Fruit fly (Drosophila melanogaster) whole organism, embryonic: ENCODE data around the gene UQCR-14L.

Experiments
- ATbp ChIP-seq: fragments of 200-800 bp; sonication (Bioruptor generic); optimal IDR thresholded peaks from 2 replicates; lab custom pipeline; 2017; ENCODE audit warnings: missing biosample characterization, mild to moderate bottlenecking, missing genetic modification characterization, missing genetic modification reagents
- Asciz ChIP-seq: fragments of 200-800 bp; sonication (Bioruptor generic); optimal IDR thresholded peaks from 2 replicates; lab custom pipeline; 2017; ENCODE audit warnings: missing biosample characterization, mild to moderate bottlenecking, missing genetic modification characterization, missing genetic modification reagents
- Awh ChIP-seq: fragments of 200-800 bp; sonication (Bioruptor generic); IDR thresholded peaks from 2 replicates; pipeline ENCODE4, ENCODE4 v1.3.6; 2022; ENCODE audit warnings: missing biosample characterization, missing genetic modification characterization
- CG10147 ChIP-seq: fragments of 200-800 bp; sonication (Bioruptor generic); optimal IDR thresholded peaks from 2 replicates; lab custom pipeline; 2019; ENCODE audit warnings: missing biosample characterization, mild to moderate bottlenecking, missing genetic modification characterization, moderate library complexity
- CG15514 ChIP-seq: fragments of 200-800 bp; sonication (Bioruptor generic); optimal IDR thresholded peaks from 3 replicates; lab custom pipeline; 2017; ENCODE audit warnings: missing biosample characterization, missing genetic modification characterization, mild to moderate bottlenecking, moderate library complexity, missing genetic modification reagents
- CG17359 ChIP-seq: fragments of 200-800 bp; sonication (Bioruptor generic); optimal IDR thresholded peaks from 3 replicates; lab custom pipeline; 2018; ENCODE audit warnings: missing biosample characterization, mild to moderate bottlenecking, missing genetic modification characterization, moderate library complexity
- CG17829 ChIP-seq: fragments of 200-800 bp; optimal IDR thresholded peaks from 2 replicates; lab custom pipeline; 2019; ENCODE audit warnings: missing biosample characterization, mild to moderate bottlenecking, missing genetic modification characterization, moderate library complexity
- CG18476 ChIP-seq: fragments of 200-800 bp; sonication (Bioruptor generic); optimal IDR thresholded peaks from 2 replicates; lab custom pipeline; 2016; ENCODE audit warnings: missing biosample characterization, mild to moderate bottlenecking, missing genetic modification characterization
- CG18599 ChIP-seq: fragments of 200-800 bp; sonication (Bioruptor generic); optimal IDR thresholded peaks from 3 replicates; lab custom pipeline; 2017; ENCODE audit warnings: missing biosample characterization, missing genetic modification characterization, mild to moderate bottlenecking, moderate library complexity, missing genetic modification reagents
- CG2116 ChIP-seq: fragments of 200-800 bp; sonication (Bioruptor generic); optimal IDR thresholded peaks from 3 replicates; lab custom pipeline; 2018; ENCODE audit warnings: missing biosample characterization, mild to moderate bottlenecking, missing genetic modification characterization
- CG31224 ChIP-seq: fragments of 200-800 bp; sonication (Bioruptor generic); IDR thresholded peaks from 2 replicates; pipeline ENCODE4 v1.3.6; 2022; ENCODE audit warnings: missing biosample characterization, missing genetic modification characterization
- CG42726 ChIP-seq: fragments of 200-800 bp; sonication (Bioruptor generic); IDR thresholded peaks from 2 replicates; pipeline ENCODE4 v1.3.6; 2022; ENCODE audit warnings: missing biosample characterization, missing genetic modification characterization; ENCODE audit not compliant: partially characterized antibody
- CG4328 ChIP-seq: fragments of 200-800 bp; sonication (Bioruptor generic); optimal IDR thresholded peaks from 3 replicates; lab custom pipeline; 2017; ENCODE audit warnings: missing biosample characterization, missing genetic modification reagents, missing genetic modification characterization
- CG6683 ChIP-seq: fragments of 200-800 bp; sonication (Bioruptor generic); optimal IDR thresholded peaks from 2 replicates; lab custom pipeline; 2017; ENCODE audit warnings: missing biosample characterization, mild to moderate bottlenecking, missing genetic modification characterization, missing genetic modification reagents
- CG7786 ChIP-seq: fragments of 200-800 bp; sonication (Bioruptor generic); optimal IDR thresholded peaks from 2 replicates; lab custom pipeline; 2016; ENCODE audit warnings: missing biosample characterization, missing genetic modification characterization
- CG8765 ChIP-seq: fragments of 200-800 bp; sonication (Bioruptor generic); IDR thresholded peaks from 2 replicates; pipeline ENCODE4 v1.3.6; 2022; ENCODE audit warnings: missing biosample characterization, missing genetic modification characterization
- CrebB ChIP-seq: fragments of 200-800 bp; sonication (Bioruptor generic); optimal IDR thresholded peaks from 3 replicates; lab custom pipeline; 2018; ENCODE audit warnings: missing biosample characterization, mild to moderate bottlenecking, missing genetic modification characterization
- GATAe ChIP-seq: fragments of 200-800 bp; sonication (Bioruptor generic); conservative IDR thresholded peaks from 2 replicates; pipeline ENCODE4 v1.3.6; 2022; ENCODE audit warnings: missing biosample characterization, missing genetic modification characterization
- H2.0 ChIP-seq: fragments of 200-800 bp; sonication (Bioruptor generic); IDR thresholded peaks from 2 replicates; pipeline ENCODE4 v1.3.6; 2022; ENCODE audit warnings: missing biosample characterization, missing genetic modification characterization
- HLH3B ChIP-seq: fragments of 200-800 bp; sonication (Bioruptor generic); IDR thresholded peaks from 2 replicates; pipeline ENCODE4 v1.3.6; 2022; ENCODE audit warnings: missing biosample characterization, missing genetic modification characterization
- Hand ChIP-seq: fragments of 200-800 bp; sonication (Bioruptor generic); optimal IDR thresholded peaks from 2 replicates; lab custom pipeline; 2017; ENCODE audit warnings: mild to moderate bottlenecking, missing biosample characterization, missing genetic modification reagents, missing genetic modification characterization
- Hmr ChIP-seq: fragments of 200-800 bp; sonication (Bioruptor generic); optimal IDR thresholded peaks from 3 replicates; lab custom pipeline; 2017; ENCODE audit warnings: mild to moderate bottlenecking, missing biosample characterization, missing genetic modification reagents, missing genetic modification characterization
- Hr51 ChIP-seq, 2 experiments: fragments of 200-800 bp; sonication (Bioruptor generic); optimal IDR thresholded peaks; 2 replicates in 1 of 2; 3 replicates in 1 of 2; lab custom pipeline; 2016 to 2018; ENCODE audit warnings: missing biosample characterization in 2 of 2, missing genetic modification characterization in 2 of 2, mild to moderate bottlenecking in 1 of 2, moderate library complexity in 1 of 2
- Med ChIP-seq: fragments of 200-800 bp; sonication (Bioruptor generic); peaks from one replicate; lab custom pipeline; 2016; ENCODE audit warnings: missing biosample characterization, missing genetic modification characterization, mild to moderate bottlenecking, inconsistent platforms, moderate library complexity
- Sin3A ChIP-seq: fragments of >200 bp; optimal IDR thresholded peaks from 2 replicates; lab custom pipeline; 2018
- Six4 ChIP-seq: fragments of 200-800 bp; sonication (Bioruptor generic); optimal IDR thresholded peaks from 2 replicates; lab custom pipeline; 2016; ENCODE audit warnings: missing biosample characterization, missing genetic modification characterization
- Sry-β ChIP-seq: fragments of 200-800 bp; sonication (Bioruptor generic); optimal IDR thresholded peaks from 2 replicates; lab custom pipeline; 2018; ENCODE audit warnings: missing biosample characterization, mild to moderate bottlenecking, missing genetic modification characterization, moderate library complexity
- ara ChIP-seq: fragments of 200-800 bp; sonication (Bioruptor generic); IDR thresholded peaks from 2 replicates; pipeline ENCODE4 v1.3.6; 2022; ENCODE audit warnings: missing biosample characterization, missing genetic modification characterization
- ase ChIP-seq: fragments of 200-800 bp; sonication (Bioruptor generic); IDR thresholded peaks from 3 replicates; pipeline ENCODE4 v1.3.6; 2022; ENCODE audit warnings: missing biosample characterization, missing genetic modification characterization
- cato ChIP-seq: fragments of 200-800 bp; sonication (Bioruptor generic); optimal IDR thresholded peaks from 2 replicates; lab custom pipeline; 2016; ENCODE audit warnings: missing biosample characterization, missing genetic modification characterization, borderline replicate concordance
- chinmo ChIP-seq: fragments of 200-800 bp; sonication (Bioruptor generic); IDR thresholded peaks from 4 replicates; pipeline ENCODE4 v1.3.6; 2022; ENCODE audit warnings: missing biosample characterization, missing genetic modification characterization; ENCODE audit not compliant: partially characterized antibody
- chn ChIP-seq: fragments of 200-800 bp; sonication (Bioruptor generic); optimal IDR thresholded peaks from 2 replicates; lab custom pipeline; 2016; ENCODE audit warnings: missing biosample characterization, missing genetic modification characterization
- crc ChIP-seq: fragments of 200-800 bp; sonication (Bioruptor generic); optimal IDR thresholded peaks from 2 replicates; lab custom pipeline; 2016; ENCODE audit warnings: missing biosample characterization, missing genetic modification characterization
- dmrt11E ChIP-seq: fragments of 200-800 bp; sonication (Bioruptor generic); optimal IDR thresholded peaks from 3 replicates; lab custom pipeline; 2018; ENCODE audit warnings: missing biosample characterization, mild to moderate bottlenecking, missing genetic modification characterization, moderate library complexity
- fd96Cb ChIP-seq: fragments of 200-800 bp; sonication (Bioruptor generic); optimal IDR thresholded peaks from 2 replicates; lab custom pipeline; 2018; ENCODE audit warnings: missing biosample characterization, mild to moderate bottlenecking, missing genetic modification characterization, moderate library complexity
- hth ChIP-seq: fragments of >200 bp; optimal IDR thresholded peaks from 2 replicates; lab custom pipeline; 2017; ENCODE audit warnings: inconsistent platforms
- mam ChIP-seq: fragments of 200-800 bp; sonication (Bioruptor generic); optimal IDR thresholded peaks from 3 replicates; lab custom pipeline; 2016; ENCODE audit warnings: missing biosample characterization, missing genetic modification characterization
- pan ChIP-seq, 4 experiments: fragments of >200 bp in 3 of 4; fragments of 200-800 bp in 1 of 4; sonication (Bioruptor generic) in 1 of 4; optimal IDR thresholded peaks in 3 of 4; IDR thresholded peaks in 1 of 4; 2 replicates each; pipeline versions ENCODE4 v1.3.6 to Lab custom; 2017 to 2022; ENCODE audit warnings: missing biosample characterization in 2 of 4, missing genetic modification characterization in 2 of 4, mixed read lengths in 1 of 4
- prd ChIP-seq, 3 experiments: fragments of >200 bp in 2 of 3; fragments of 200-800 bp in 1 of 3; sonication (Bioruptor generic) in 1 of 3; optimal IDR thresholded peaks in 2 of 3; IDR thresholded peaks in 1 of 3; 2 replicates in 2 of 3; 3 replicates in 1 of 3; pipeline versions ENCODE4 v1.3.6 to Lab custom; 2017 to 2022; ENCODE audit warnings: missing biosample characterization in 1 of 3, missing genetic modification characterization in 1 of 3
- pzg ChIP-seq: fragments of 200-800 bp; sonication (Bioruptor generic); optimal IDR thresholded peaks from 3 replicates; lab custom pipeline; 2018; ENCODE audit warnings: missing biosample characterization, mild to moderate bottlenecking, missing genetic modification characterization, moderate library complexity
- row ChIP-seq: fragments of 200-800 bp; sonication (Bioruptor generic); IDR thresholded peaks from 3 replicates; pipeline ENCODE4 v1.3.6; 2022; ENCODE audit warnings: missing biosample characterization, missing genetic modification characterization
- sc ChIP-seq, 3 experiments: fragments of >200 bp in 2 of 3; fragments of 200-800 bp in 1 of 3; sonication (Bioruptor generic) in 1 of 3; optimal IDR thresholded peaks; 2 replicates in 2 of 3; 3 replicates in 1 of 3; lab custom pipeline; 2017; ENCODE audit warnings: mild to moderate bottlenecking in 1 of 3, missing biosample characterization in 1 of 3, missing genetic modification characterization in 1 of 3, missing genetic modification reagents in 1 of 3
- slp2 ChIP-seq: fragments of 200-800 bp; sonication (Bioruptor generic); optimal IDR thresholded peaks from 2 replicates; lab custom pipeline; 2016; ENCODE audit warnings: missing biosample characterization, missing genetic modification characterization
- tx ChIP-seq: fragments of 200-800 bp; sonication (Bioruptor generic); optimal IDR thresholded peaks from 2 replicates; lab custom pipeline; 2016; ENCODE audit warnings: missing biosample characterization, missing genetic modification characterization
- unpg ChIP-seq: fragments of 200-800 bp; sonication (Bioruptor generic); optimal IDR thresholded peaks from 3 replicates; lab custom pipeline; 2018; ENCODE audit warnings: missing biosample characterization, mild to moderate bottlenecking, missing genetic modification characterization, moderate library complexity
- vvl ChIP-seq: fragments of 200-800 bp; sonication (Bioruptor generic); IDR thresholded peaks from 2 replicates; pipeline ENCODE4 v1.3.6; 2022; ENCODE audit warnings: missing biosample characterization, missing genetic modification characterization
- wor ChIP-seq: fragments of 200-800 bp; sonication (Bioruptor generic); IDR thresholded peaks from 2 replicates; pipeline ENCODE4 v1.3.6; 2022; ENCODE audit warnings: missing biosample characterization, missing genetic modification characterization

UQCR-14L gene

dm6 chr3R:28332137-28332671 is 38.4 kb downstream of the UQCR-14L start (continued):
- TF ChIP-seq CG18599 (GFP tag; lab: Kevin White, UChicago) (peak; percentile 80), CG31224 (GFP tag; lab: Robert Waterston, UW) (peak; percentile 46), fd96Cb (tag; lab: Kevin White, UChicago) (peak; percentile 39), CG7786 (peak; percentile 9), pzg (no peak), Six4 (GFP tag; lab: Kevin White, UChicago) (peak; percentile 37), Asciz (peak; percentile 18), CG6683 (GFP tag; lab: Kevin White, UChicago) (peak; percentile 48), Med (GFP tag; lab: Kevin White, UChicago) (peak; percentile 91), CG10147 (peak; percentile 63), cato (GFP tag; lab: Kevin White, UChicago) (no peak), row (GFP tag; lab: Robert Waterston, UW) (peak; percentile 81), wor (GFP tag; lab: Robert Waterston, UW) (peak; percentile 50; the same call in 1 of the 2 replicates), vvl (peak; percentile 73), Sry-β (GFP tag; lab: Kevin White, UChicago) (no peak), HLH3B (GFP tag; lab: Robert Waterston, UW) (peak; percentile 53; the same call in 1 of the 2 replicates), CG17359 (tag; lab: Kevin White, UChicago) (peak; percentile 66), Awh (peak; percentile 20; the same call in 1 of the 2 replicates), Hand (peak; percentile 37), CG15514 (GFP tag; lab: Kevin White, UChicago) (peak; percentile 26), slp2 (GFP tag; lab: Kevin White, UChicago) (no peak), Hr51 (GFP tag; optimal IDR thresholded peaks at IDR 0.05; lab: Kevin White, UChicago) (peak in 1 of 2 experiments; percentile 73), CG2116 (GFP tag; lab: Kevin White, UChicago) (no peak), hth (no peak), CG17829 (tag; lab: Kevin White, UChicago) (peak; percentile 20), mam (GFP tag; lab: Kevin White, UChicago) (peak; percentile 71), H2.0 (GFP tag; lab: Robert Waterston, UW) (peak; percentile 65), tx (GFP tag; lab: Kevin White, UChicago) (peak; percentile 39), ase (GFP tag; lab: Robert Waterston, UW) (peak; percentile 57; the same call in 2 of the 3 replicates), pan (optimal IDR thresholded peaks at IDR 0.05; lab: Kevin White, UChicago) (no peak), pan (GFP tag; optimal IDR thresholded peaks at IDR 0.05 in 1 of 2, IDR thresholded peaks at IDR 0.05 in 1 of 2) (peak in 1 of 2 experiments; percentile 74), CG8765 (no peak), prd (optimal IDR thresholded peaks at IDR 0.05; lab: Kevin White, UChicago) (no peak), prd (GFP tag; IDR thresholded peaks at IDR 0.05; lab: Robert Waterston, UW) (peak; percentile 63; the same call in 2 of the 3 replicates), chinmo (GFP tag; lab: Robert Waterston, UW) (0 out of 4 replicates have a peak, but pooled peaks have one; percentile 49), CG4328 (GFP tag; lab: Kevin White, UChicago) (peak; percentile 22), CG18476 (GFP tag; lab: Kevin White, UChicago) (peak; percentile 33), chn (GFP tag; lab: Kevin White, UChicago) (peak; percentile 3), CrebB (tag; lab: Kevin White, UChicago) (peak; percentile 43), unpg (GFP tag; lab: Kevin White, UChicago) (peak; percentile 70), Hmr (GFP tag; lab: Kevin White, UChicago) (peak; percentile 64), CG42726 (GFP tag; lab: Robert Waterston, UW) (0 out of 2 replicates have a peak, but pooled peaks have one; percentile 15), dmrt11E (no peak), sc (optimal IDR thresholded peaks at IDR 0.05; lab: Kevin White, UChicago) (no peak), sc (GFP tag; optimal IDR thresholded peaks at IDR 0.05; lab: Kevin White, UChicago) (peak; percentile 19), ara (no peak), GATAe (GFP tag; lab: Robert Waterston, UW) (0 out of 2 replicates have a peak, but pooled peaks have one; percentile 33), Sin3A (no peak), crc (GFP tag; lab: Kevin White, UChicago) (peak; percentile 35), ATbp (GFP tag; lab: Kevin White, UChicago) (peak; percentile 31)
